Worm (Caenorhabditis elegans): ENCODE data around the gene M03D4.4.

Gene M03D4.4

DNA sequence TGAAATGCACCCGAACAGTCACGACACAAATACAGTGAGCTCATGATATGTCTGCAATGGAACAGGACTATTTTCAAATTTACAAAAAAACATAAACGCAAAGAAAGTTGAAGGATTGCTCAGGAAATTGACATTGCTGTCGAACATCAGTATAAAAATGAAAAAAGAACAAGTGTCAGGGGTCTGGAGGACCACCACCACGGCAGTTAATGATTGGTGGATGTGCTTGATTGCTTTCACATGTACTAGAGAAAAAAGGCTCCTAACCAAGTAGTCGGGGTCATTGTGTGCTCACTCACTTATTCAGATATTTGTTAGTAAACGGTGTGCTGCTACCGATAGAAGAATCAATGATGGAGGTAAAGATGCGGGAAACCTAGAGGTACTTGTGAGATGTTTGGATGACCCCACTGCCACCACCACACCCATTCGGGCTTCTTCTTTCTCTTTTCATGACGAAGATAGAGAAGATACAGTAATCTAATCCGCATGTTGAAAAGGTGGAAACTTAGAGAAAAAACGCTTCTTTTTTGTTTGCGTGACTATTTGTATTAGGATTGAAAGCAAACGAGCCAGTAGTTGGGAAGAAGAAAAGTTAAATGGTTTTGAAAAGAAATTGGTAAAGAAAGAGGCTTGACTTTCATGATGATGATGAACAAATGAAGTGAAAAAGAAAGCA, at the start of gene M03D4.4:
Gene M03D4.4 (minus strand): TSS at position 51 of the 679 bp plus-strand sequence.
- TF ChIP-seq unc-120 (tag; optimal IDR thresholded peaks at IDR 0.05; ENCODE audit: poor library complexity, severe bottlenecking): no peak
- TF ChIP-seq ztf-11 (tag; optimal IDR thresholded peaks at IDR 0.05): no peak
- TF ChIP-seq blmp-1 (tag; optimal IDR thresholded peaks at IDR 0.05): no peak
- TF ChIP-seq ham-2 (GFP tag; optimal IDR thresholded peaks at IDR 0.05): no peak
- TF ChIP-seq ceh-83 (GFP tag; optimal IDR thresholded peaks at IDR 0.05): no peak
- no peak for TF ChIP-seq nhr-2 (tag; optimal IDR thresholded peaks at IDR 0.05)
- no peak for TF ChIP-seq hlh-1 (tag; optimal IDR thresholded peaks at IDR 0.05)
- TF ChIP-seq lsy-2 (tag; optimal IDR thresholded peaks at IDR 0.05): no peak
- TF ChIP-seq tbx-8 (GFP tag; optimal IDR thresholded peaks at IDR 0.05): no peak
- no peak for TF ChIP-seq mls-2 (tag; optimal IDR thresholded peaks at IDR 0.05)
- TF ChIP-seq lin-13 (tag; optimal IDR thresholded peaks at IDR 0.05): no peak
- no peak for TF ChIP-seq ces-1 (GFP tag; optimal IDR thresholded peaks at IDR 0.05)
- no peak for TF ChIP-seq lin-32 (GFP tag; optimal IDR thresholded peaks at IDR 0.05)
- no peak for TF ChIP-seq sptf-1 (tag; optimal IDR thresholded peaks at IDR 0.05)
- no peak for TF ChIP-seq flh-1 (GFP tag; optimal IDR thresholded peaks at IDR 0.05)
- no peak for TF ChIP-seq unc-62 (GFP tag; optimal IDR thresholded peaks at IDR 0.05)
- no peak for TF ChIP-seq nhr-12 (tag; optimal IDR thresholded peaks at IDR 0.05)
- no peak for TF ChIP-seq elt-1 (tag; optimal IDR thresholded peaks at IDR 0.05; ENCODE audit: borderline replicate concordance, insufficient read depth)
- no peak for TF ChIP-seq bed-3 (GFP tag; optimal IDR thresholded peaks at IDR 0.05)
- TF ChIP-seq elt-3 (tag; optimal IDR thresholded peaks at IDR 0.05): no peak

DNA sequence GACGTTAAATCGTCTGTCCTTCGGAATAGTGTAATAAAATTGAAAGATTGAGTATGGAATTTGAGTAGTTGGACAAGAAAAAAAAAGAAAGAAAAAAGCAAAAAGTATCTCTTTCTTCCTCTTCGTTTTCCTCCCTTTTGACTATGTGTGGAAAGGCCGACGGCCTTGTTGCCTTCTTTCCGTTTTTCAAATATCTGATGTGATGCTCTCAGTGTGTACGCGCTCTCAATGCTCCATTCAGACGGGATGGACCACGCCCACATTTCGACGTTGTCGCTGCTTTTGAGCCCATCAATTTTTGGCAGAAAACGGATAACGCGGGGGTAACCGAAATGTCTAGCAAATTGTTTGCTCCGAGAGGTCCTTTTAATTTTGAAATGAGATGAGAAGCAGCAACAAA, 45.9 kb upstream of the M03D4.4 start:
- TF ChIP-seq cnd-1 (tag; optimal IDR thresholded peaks at IDR 0.05): no peak
- peak; percentile 12 for TF ChIP-seq ces-1 (GFP tag; optimal IDR thresholded peaks at IDR 0.05)

DNA sequence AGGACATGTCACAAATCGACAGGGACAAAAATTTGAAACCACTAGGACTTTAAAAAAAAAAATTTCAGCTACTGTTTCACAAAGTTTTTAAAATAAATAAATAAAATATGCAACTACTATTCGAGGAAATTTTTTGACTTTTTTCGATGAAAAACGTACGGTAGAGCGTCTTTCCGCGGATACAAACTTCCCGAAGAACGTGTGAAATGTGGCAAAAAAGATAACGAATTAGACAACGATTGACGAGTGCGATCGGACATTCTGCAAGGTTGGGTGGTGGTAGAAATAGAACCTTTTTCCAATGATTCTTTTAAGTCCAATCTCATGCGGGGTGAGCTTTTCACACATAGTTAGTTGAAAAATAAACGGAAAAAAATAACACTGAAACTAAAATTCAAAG, 38.7 kb upstream of the M03D4.4 start:
- TF ChIP-seq ceh-43 (GFP tag; optimal IDR thresholded peaks at IDR 0.05) (no peak), ceh-83 (GFP tag; optimal IDR thresholded peaks at IDR 0.05) (no peak), snpc-4 (tag; optimal IDR thresholded peaks at IDR 0.05) (no peak), mep-1 (tag; optimal IDR thresholded peaks at IDR 0.05) (no peak), lsy-2 (tag; optimal IDR thresholded peaks at IDR 0.05) (no peak), bed-3 (GFP tag; optimal IDR thresholded peaks at IDR 0.05) (no peak), ceh-39 (tag; optimal IDR thresholded peaks at IDR 0.05) (no peak), unc-120 (tag; optimal IDR thresholded peaks at IDR 0.05; ENCODE audit: poor library complexity, severe bottlenecking) (no peak), nhr-76 (tag; optimal IDR thresholded peaks at IDR 0.05) (no peak), unc-39 (tag; optimal IDR thresholded peaks at IDR 0.05) (no peak), zip-8 (tag; optimal IDR thresholded peaks at IDR 0.05) (no peak)

DNA sequence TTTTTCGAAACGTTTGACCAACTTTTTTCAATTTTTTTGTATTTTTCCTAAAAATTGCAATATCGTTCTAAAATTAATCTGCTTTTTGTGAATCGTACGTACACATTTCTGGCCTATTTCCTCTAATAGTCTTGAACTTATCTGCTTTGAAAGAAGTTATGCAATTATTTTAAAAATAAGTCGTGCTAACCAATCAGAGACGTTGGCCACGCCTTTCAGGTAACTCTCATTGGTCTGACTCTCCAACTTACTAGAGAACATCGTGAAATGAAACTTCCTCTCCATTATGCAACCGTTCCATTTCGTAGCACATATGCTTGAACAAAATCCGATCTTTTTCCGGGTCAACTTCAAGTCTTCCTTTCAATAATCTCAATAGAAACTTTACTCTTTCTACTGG, 32.5 kb upstream of the M03D4.4 start:
- TF ChIP-seq lsy-2 (tag; optimal IDR thresholded peaks at IDR 0.05) (no peak), nhr-12 (tag; optimal IDR thresholded peaks at IDR 0.05) (no peak), hlh-1 (tag; optimal IDR thresholded peaks at IDR 0.05) (no peak), mls-2 (tag; optimal IDR thresholded peaks at IDR 0.05) (no peak), elt-3 (tag; optimal IDR thresholded peaks at IDR 0.05) (no peak)

DNA sequence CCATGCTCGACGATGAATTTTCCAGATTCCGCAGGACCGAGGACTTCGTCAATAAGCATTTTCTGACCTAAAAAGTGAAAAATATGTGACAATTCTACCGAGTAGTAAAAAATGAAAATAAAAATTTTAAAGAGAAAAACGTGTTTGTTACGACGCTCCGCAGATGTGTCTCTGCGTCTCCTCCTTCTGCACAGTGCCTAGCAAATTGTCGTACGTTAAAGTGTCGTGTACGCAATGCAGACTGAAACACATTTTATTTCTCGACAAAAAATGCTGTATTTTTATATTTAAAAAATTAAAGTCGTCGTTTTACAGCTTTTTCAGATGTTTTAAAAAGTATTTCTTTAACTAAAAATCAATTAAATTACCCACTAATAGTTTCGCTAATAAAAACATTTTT, 29.7 kb upstream of the M03D4.4 start, which contains the start of gene C11D2.4:
Gene C11D2.4 (minus strand): TSS at position 128 of the 400 bp plus-strand sequence.
- TF ChIP-seq ces-1 (GFP tag; optimal IDR thresholded peaks at IDR 0.05) (peak; percentile 10), lsy-2 (tag; optimal IDR thresholded peaks at IDR 0.05) (peak; percentile 23), mep-1 (tag; optimal IDR thresholded peaks at IDR 0.05) (peak; percentile 18), sem-2 (GFP tag; optimal IDR thresholded peaks at IDR 0.05) (no peak), lin-13 (tag; optimal IDR thresholded peaks at IDR 0.05) (no peak), nhr-237 (tag; optimal IDR thresholded peaks at IDR 0.05) (peak; percentile 16)

DNA sequence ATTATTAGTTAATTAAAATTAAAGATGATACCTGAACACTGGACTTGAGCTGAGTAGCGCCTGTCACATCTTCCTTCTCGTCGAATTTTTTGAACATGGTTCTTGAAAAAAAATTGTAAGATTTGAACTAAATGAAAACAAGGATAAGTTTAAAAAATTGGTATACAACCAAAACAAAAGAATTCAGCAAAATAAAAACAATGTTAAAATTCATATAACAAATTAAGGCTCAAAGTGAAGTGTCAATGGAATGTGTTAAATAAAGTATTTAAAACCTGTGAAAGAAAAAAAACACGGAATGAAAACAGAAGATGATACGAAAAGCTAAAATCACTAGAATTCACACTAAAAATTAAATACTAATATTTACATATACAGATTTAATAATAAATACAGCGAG, 28.2 kb upstream of the M03D4.4 start, which contains the start of gene C11D2.7:
Gene C11D2.7 (minus strand): TSS at position 101 of the 400 bp plus-strand sequence.
- no peak for TF ChIP-seq ces-1 (GFP tag; optimal IDR thresholded peaks at IDR 0.05)
